Fruit fly (Drosophila melanogaster) whole organism, wandering third instar larva: ENCODE data around the gene RhoGAP100F.

Experiments
- Hr78 ChIP-seq: fragments of >200 bp; optimal IDR thresholded peaks from 2 replicates; lab custom pipeline; 2017; ENCODE audit warnings: missing biosample characterization, missing genetic modification characterization
- h ChIP-seq: fragments of 200-800 bp; sonication (Bioruptor generic); optimal IDR thresholded peaks from 3 replicates; lab custom pipeline; 2016; ENCODE audit warnings: missing biosample characterization, mild to moderate bottlenecking, missing genetic modification characterization

DNA sequence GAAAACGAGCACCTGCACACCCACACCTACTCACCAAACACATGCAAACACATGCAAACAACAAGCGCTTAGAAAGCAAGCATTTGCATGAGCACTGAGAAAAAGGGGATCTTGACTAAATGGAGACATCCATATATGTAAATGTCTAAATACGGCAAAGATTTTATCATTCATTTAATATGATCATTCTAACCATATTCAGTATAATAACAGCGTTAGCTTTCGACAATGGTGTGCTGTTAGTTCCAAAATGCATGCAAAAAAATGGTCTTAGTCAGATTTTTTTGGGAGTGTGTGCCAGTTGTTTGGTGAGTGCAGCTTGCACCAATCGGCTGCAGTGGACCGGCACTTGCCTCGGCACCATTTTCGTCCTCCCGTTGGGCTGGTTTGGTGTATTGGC is 58.1 kb downstream of the RhoGAP100F start:
- TF ChIP-seq Hr78 (GFP tag; lab: Kevin White, UChicago) (no peak), h (GFP tag; lab: Kevin White, UChicago) (no peak)
